Fruit fly (Drosophila melanogaster) whole organism, embryonic: ENCODE data around the gene galene.

ENCODE experiments used
- Abd-B ChIP-seq: fragments of 200-800 bp; sonication (Bioruptor generic); optimal IDR thresholded peaks from 2 replicates; lab custom pipeline; 2018; ENCODE audit warnings: missing biosample characterization, mild to moderate bottlenecking, missing genetic modification characterization, moderate library complexity
- Atf6 ChIP-seq: fragments of 200-800 bp; sonication (Bioruptor generic); IDR thresholded peaks from 2 replicates; pipeline ENCODE4 v1.3.6; 2022; ENCODE audit warnings: missing biosample characterization, missing genetic modification characterization
- Awh ChIP-seq: fragments of 200-800 bp; sonication (Bioruptor generic); IDR thresholded peaks from 2 replicates; pipeline ENCODE4, ENCODE4 v1.3.6; 2022; ENCODE audit warnings: missing biosample characterization, missing genetic modification characterization
- Bgb ChIP-seq: fragments of 200-800 bp; sonication (Bioruptor generic); IDR thresholded peaks from 2 replicates; pipeline ENCODE4 v1.3.6; 2022; ENCODE audit warnings: missing biosample characterization, missing genetic modification characterization; ENCODE audit not compliant: partially characterized antibody
- CG10366 ChIP-seq: fragments of 200-800 bp; sonication (Bioruptor generic); IDR thresholded peaks from 2 replicates; pipeline ENCODE4 v1.3.6; 2022; ENCODE audit warnings: missing biosample characterization, missing genetic modification characterization
- CG11093 ChIP-seq: fragments of 200-800 bp; sonication (Bioruptor generic); IDR thresholded peaks from 3 replicates; pipeline ENCODE4 v1.3.6; 2022; ENCODE audit warnings: missing biosample characterization, missing genetic modification characterization
- CG13894 ChIP-seq: fragments of 200-800 bp; sonication (Bioruptor generic); optimal IDR thresholded peaks from 3 replicates; lab custom pipeline; 2018; ENCODE audit warnings: missing biosample characterization, mild to moderate bottlenecking, missing genetic modification characterization, moderate library complexity
- CG14667 ChIP-seq: fragments of 200-800 bp; sonication (Bioruptor generic); IDR thresholded peaks from 2 replicates; pipeline ENCODE4 v1.3.6; 2022; ENCODE audit warnings: missing biosample characterization, missing genetic modification characterization
- CG14710 ChIP-seq: fragments of 200-800 bp; sonication (Bioruptor generic); optimal IDR thresholded peaks from 3 replicates; lab custom pipeline; 2019; ENCODE audit warnings: missing biosample characterization, mild to moderate bottlenecking, missing genetic modification characterization, moderate library complexity
- CG15601 ChIP-seq: fragments of 200-800 bp; sonication (Bioruptor generic); optimal IDR thresholded peaks from 3 replicates; lab custom pipeline; 2019; ENCODE audit warnings: missing biosample characterization, mild to moderate bottlenecking, missing genetic modification characterization, moderate library complexity
- CG16813 ChIP-seq: fragments of 200-800 bp; sonication (Bioruptor generic); IDR thresholded peaks from 3 replicates; pipeline ENCODE4 v1.3.6; 2022; ENCODE audit warnings: missing biosample characterization, missing genetic modification characterization; ENCODE audit not compliant: partially characterized antibody
- CG18599 ChIP-seq: fragments of 200-800 bp; sonication (Bioruptor generic); optimal IDR thresholded peaks from 3 replicates; lab custom pipeline; 2017; ENCODE audit warnings: missing biosample characterization, missing genetic modification characterization, mild to moderate bottlenecking, moderate library complexity, missing genetic modification reagents
- CG2202 ChIP-seq: fragments of 200-800 bp; sonication (Bioruptor generic); optimal IDR thresholded peaks from 2 replicates; lab custom pipeline; 2018; ENCODE audit warnings: missing biosample characterization, mild to moderate bottlenecking, missing genetic modification characterization
- CG30403 ChIP-seq: fragments of 200-800 bp; sonication (Bioruptor generic); optimal IDR thresholded peaks from 3 replicates; lab custom pipeline; 2016; ENCODE audit warnings: missing biosample characterization, missing genetic modification characterization
- CG30431 ChIP-seq: fragments of 200-800 bp; sonication (Bioruptor generic); optimal IDR thresholded peaks from 2 replicates; lab custom pipeline; 2017; ENCODE audit warnings: missing biosample characterization, missing genetic modification characterization
- CG3995 ChIP-seq: fragments of 200-800 bp; sonication (Bioruptor generic); optimal IDR thresholded peaks from 3 replicates; lab custom pipeline; 2016; ENCODE audit warnings: missing biosample characterization, missing genetic modification characterization
- CG43689 ChIP-seq: fragments of 200-800 bp; sonication (Bioruptor generic); IDR thresholded peaks from 2 replicates; pipeline ENCODE4 v1.3.6; 2022; ENCODE audit warnings: missing biosample characterization, missing genetic modification characterization
- CG6654 ChIP-seq: fragments of 200-800 bp; sonication (Bioruptor generic); optimal IDR thresholded peaks from 2 replicates; lab custom pipeline; 2017; ENCODE audit warnings: missing biosample characterization, mild to moderate bottlenecking, missing genetic modification characterization
- CG7372 ChIP-seq: fragments of 200-800 bp; sonication (Bioruptor generic); IDR thresholded peaks from 2 replicates; pipeline ENCODE4 v1.3.6; 2022; ENCODE audit warnings: missing biosample characterization, missing genetic modification characterization
- CG9437 ChIP-seq: fragments of 200-800 bp; sonication (Bioruptor generic); optimal IDR thresholded peaks from 2 replicates; lab custom pipeline; 2018; ENCODE audit warnings: missing biosample characterization, mild to moderate bottlenecking, missing genetic modification characterization
- CTCF ChIP-seq: fragments of 200-800 bp; sonication (Bioruptor generic); optimal IDR thresholded peaks from 2 replicates; lab custom pipeline; 2017; ENCODE audit warnings: missing biosample characterization, mild to moderate bottlenecking, missing genetic modification characterization, moderate library complexity
- D ChIP-seq, 2 experiments: fragments of 200-800 bp in 1 of 2; fragments of >200 bp in 1 of 2; sonication (Bioruptor generic) in 1 of 2; optimal IDR thresholded peaks; 2 replicates in 1 of 2; 3 replicates in 1 of 2; lab custom pipeline; 2017; ENCODE audit warnings: mild to moderate bottlenecking in 1 of 2, missing biosample characterization in 1 of 2, missing genetic modification characterization in 1 of 2, missing genetic modification reagents in 1 of 2
- Deaf1 ChIP-seq: fragments of 200-800 bp; optimal IDR thresholded peaks from 3 replicates; lab custom pipeline; 2019; ENCODE audit warnings: missing biosample characterization, mild to moderate bottlenecking, missing genetic modification characterization, moderate library complexity
- Dfd ChIP-seq, 2 experiments: fragments of >200 bp; optimal IDR thresholded peaks; 2 replicates each; lab custom pipeline; 2017; ENCODE audit warnings: missing biosample characterization in 2 of 2, missing genetic modification characterization in 2 of 2
- GATAe ChIP-seq: fragments of 200-800 bp; sonication (Bioruptor generic); conservative IDR thresholded peaks from 2 replicates; pipeline ENCODE4 v1.3.6; 2022; ENCODE audit warnings: missing biosample characterization, missing genetic modification characterization
- H15 ChIP-seq: fragments of 200-800 bp; sonication (Bioruptor generic); IDR thresholded peaks from 3 replicates; pipeline ENCODE4 v1.3.6; 2022; ENCODE audit warnings: missing biosample characterization, missing genetic modification characterization
- HmgD ChIP-seq: fragments of 200-800 bp; sonication (Bioruptor generic); optimal IDR thresholded peaks from 3 replicates; lab custom pipeline; 2016; ENCODE audit warnings: missing biosample characterization, missing genetic modification characterization
- HmgZ ChIP-seq: fragments of 200-800 bp; sonication (Bioruptor generic); optimal IDR thresholded peaks from 2 replicates; lab custom pipeline; 2018; ENCODE audit warnings: missing biosample characterization, mild to moderate bottlenecking, missing genetic modification characterization
- Lim3 ChIP-seq: fragments of 200-800 bp; sonication (Bioruptor generic); IDR thresholded peaks from 2 replicates; pipeline ENCODE4 v1.3.6; 2022; ENCODE audit warnings: missing biosample characterization, missing genetic modification characterization
- Med ChIP-seq: fragments of 200-800 bp; sonication (Bioruptor generic); peaks from one replicate; lab custom pipeline; 2016; ENCODE audit warnings: missing biosample characterization, missing genetic modification characterization, mild to moderate bottlenecking, inconsistent platforms, moderate library complexity
- NK7.1 ChIP-seq: fragments of 200-800 bp; sonication (Bioruptor generic); optimal IDR thresholded peaks from 3 replicates; lab custom pipeline; 2016; ENCODE audit warnings: missing biosample characterization, missing genetic modification characterization
- Nf-YC ChIP-seq: fragments of 200-800 bp; optimal IDR thresholded peaks from 3 replicates; lab custom pipeline; 2019; ENCODE audit warnings: missing biosample characterization, mild to moderate bottlenecking, missing genetic modification characterization, moderate library complexity
- Ptx1 ChIP-seq: fragments of 200-800 bp; sonication (Bioruptor generic); IDR thresholded peaks from 2 replicates; pipeline ENCODE4 v1.3.6; 2022; ENCODE audit warnings: missing biosample characterization, missing genetic modification characterization
- Xbp1 ChIP-seq: fragments of 200-800 bp; sonication (Bioruptor generic); optimal IDR thresholded peaks from 3 replicates; lab custom pipeline; 2016; ENCODE audit warnings: missing biosample characterization, mild to moderate bottlenecking, missing genetic modification characterization
- ato ChIP-seq: fragments of 200-800 bp; sonication (Bioruptor generic); IDR thresholded peaks from 2 replicates; pipeline ENCODE4 v1.3.6; 2022; ENCODE audit warnings: missing biosample characterization, missing genetic modification characterization; ENCODE audit not compliant: partially characterized antibody
- cas ChIP-seq: fragments of 200-800 bp; sonication (Bioruptor generic); IDR thresholded peaks from 2 replicates; pipeline ENCODE4 v1.3.6; 2022; ENCODE audit warnings: missing biosample characterization, missing genetic modification characterization
- crp ChIP-seq, 2 experiments: fragments of 200-800 bp; sonication (Bioruptor generic); optimal IDR thresholded peaks; 2 replicates in 1 of 2; 3 replicates in 1 of 2; lab custom pipeline; 2017; ENCODE audit warnings: missing biosample characterization in 2 of 2, missing genetic modification characterization in 2 of 2, mild to moderate bottlenecking in 1 of 2, moderate library complexity in 1 of 2
- eyg ChIP-seq: fragments of 200-800 bp; sonication (Bioruptor generic); optimal IDR thresholded peaks from 3 replicates; lab custom pipeline; 2016; ENCODE audit warnings: missing biosample characterization, missing genetic modification characterization
- hbn ChIP-seq: fragments of 200-800 bp; sonication (Bioruptor generic); IDR thresholded peaks from 2 replicates; pipeline ENCODE4 v1.3.6; 2022; ENCODE audit warnings: missing biosample characterization, missing genetic modification characterization; ENCODE audit not compliant: partially characterized antibody
- ken ChIP-seq: fragments of 200-800 bp; sonication (Bioruptor generic); IDR thresholded peaks from 3 replicates; pipeline ENCODE4 v1.3.6; 2022; ENCODE audit warnings: missing biosample characterization, missing genetic modification characterization
- lilli ChIP-seq: fragments of 200-800 bp; sonication (Bioruptor generic); optimal IDR thresholded peaks from 3 replicates; lab custom pipeline; 2016; ENCODE audit warnings: missing biosample characterization, missing genetic modification characterization
- nerfin-2 ChIP-seq: fragments of 200-800 bp; sonication (Bioruptor generic); IDR thresholded peaks from 2 replicates; pipeline ENCODE4 v1.3.6; 2022; ENCODE audit warnings: missing biosample characterization, missing genetic modification characterization; ENCODE audit not compliant: partially characterized antibody
- nmo ChIP-seq: fragments of 200-800 bp; sonication (Bioruptor generic); optimal IDR thresholded peaks from 2 replicates; lab custom pipeline; 2018; ENCODE audit warnings: missing biosample characterization, mild to moderate bottlenecking, missing genetic modification characterization, moderate library complexity
- org-1 ChIP-seq: fragments of 200-800 bp; sonication (Bioruptor generic); optimal IDR thresholded peaks from 2 replicates; lab custom pipeline; 2017; ENCODE audit warnings: missing biosample characterization, missing genetic modification characterization
- p53 ChIP-seq: fragments of 200-800 bp; sonication (Bioruptor generic); optimal IDR thresholded peaks from 2 replicates; lab custom pipeline; 2016; ENCODE audit warnings: missing biosample characterization, missing genetic modification characterization
- peb ChIP-seq: fragments of 200-800 bp; sonication (Bioruptor generic); IDR thresholded peaks from 2 replicates; pipeline ENCODE4 v1.3.6; 2022; ENCODE audit warnings: missing biosample characterization, missing genetic modification characterization
- row ChIP-seq: fragments of 200-800 bp; sonication (Bioruptor generic); IDR thresholded peaks from 3 replicates; pipeline ENCODE4 v1.3.6; 2022; ENCODE audit warnings: missing biosample characterization, missing genetic modification characterization
- seq ChIP-seq: fragments of 200-800 bp; sonication (Bioruptor generic); IDR thresholded peaks from 2 replicates; pipeline ENCODE4 v1.3.6; 2022; ENCODE audit warnings: missing biosample characterization, missing genetic modification characterization
- stc ChIP-seq: fragments of 200-800 bp; sonication (Bioruptor generic); IDR thresholded peaks from 2 replicates; pipeline ENCODE4 v1.3.6; 2022; ENCODE audit warnings: missing biosample characterization, missing genetic modification characterization
- tna ChIP-seq: fragments of 200-800 bp; sonication (Bioruptor generic); IDR thresholded peaks from 2 replicates; pipeline ENCODE4 v1.3.6; 2022; ENCODE audit warnings: missing biosample characterization, missing genetic modification characterization; ENCODE audit not compliant: partially characterized antibody
- vfl ChIP-seq: fragments of 200-800 bp; sonication (Bioruptor generic); optimal IDR thresholded peaks from 2 replicates; lab custom pipeline; 2016; ENCODE audit warnings: missing biosample characterization, missing genetic modification characterization

Gene galene

dm6 chr3L:1216460-1216859 lies 19.1 kb upstream of the galene start (continued):
- TF ChIP-seq CTCF (no peak), CG3995 (GFP tag; lab: Kevin White, UChicago) (no peak), Lim3 (GFP tag; lab: Robert Waterston, UW) (no peak), cas (GFP tag; lab: Robert Waterston, UW) (no peak), tna (GFP tag; lab: Robert Waterston, UW) (no peak), CG2202 (tag; lab: Kevin White, UChicago) (no peak), ato (GFP tag; lab: Robert Waterston, UW) (no peak), CG30403 (GFP tag; lab: Kevin White, UChicago) (peak; percentile 45), Dfd (GFP tag; optimal IDR thresholded peaks at IDR 0.05; lab: Kevin White, UChicago) (no peak), NK7.1 (GFP tag; lab: Kevin White, UChicago) (no peak), CG6654 (GFP tag; lab: Kevin White, UChicago) (peak; percentile 20), CG18599 (peak; percentile 29), Med (GFP tag; lab: Kevin White, UChicago) (peak; percentile 73), GATAe (GFP tag; lab: Robert Waterston, UW) (no peak), Abd-B (GFP tag; lab: Kevin White, UChicago) (peak; percentile 14), seq (GFP tag; lab: Robert Waterston, UW) (no peak), CG15601 (tag; lab: Kevin White, UChicago) (peak; percentile 29), CG14710 (peak; percentile 57), crp (GFP tag; optimal IDR thresholded peaks at IDR 0.05; lab: Kevin White, UChicago) (no peak), Xbp1 (GFP tag; lab: Kevin White, UChicago) (peak; percentile 36), hbn (no peak), Deaf1 (tag; lab: Kevin White, UChicago) (no peak), lilli (GFP tag; lab: Kevin White, UChicago) (no peak), Awh (GFP tag; lab: Robert Waterston, UW) (no peak), row (peak; percentile 50; the same call in 2 of the 3 replicates), eyg (GFP tag; lab: Kevin White, UChicago) (no peak), CG7372 (GFP tag; lab: Robert Waterston, UW) (no peak), p53 (GFP tag; lab: Kevin White, UChicago) (no peak), Nf-YC (tag; lab: Kevin White, UChicago) (no peak), CG14667 (no peak), CG11093 (GFP tag; lab: Robert Waterston, UW) (no peak), CG10366 (GFP tag; lab: Robert Waterston, UW) (peak; percentile 26; the same call in 1 of the 2 replicates), vfl (no peak), CG13894 (tag; lab: Kevin White, UChicago) (no peak), HmgD (GFP tag; lab: Kevin White, UChicago) (no peak), peb (GFP tag; lab: Robert Waterston, UW) (no peak), nmo (peak; percentile 55), ken (GFP tag; lab: Robert Waterston, UW) (no peak), org-1 (GFP tag; lab: Kevin White, UChicago) (no peak), Bgb (no peak), CG16813 (GFP tag; lab: Robert Waterston, UW) (no peak), Atf6 (GFP tag; lab: Robert Waterston, UW) (0 out of 2 replicates have a peak, but pooled peaks have one; percentile 24), nerfin-2 (GFP tag; lab: Robert Waterston, UW) (no peak), H15 (GFP tag; lab: Robert Waterston, UW) (0 out of 3 replicates have a peak, but pooled peaks have one; percentile 37), Ptx1 (peak; percentile 54), D (optimal IDR thresholded peaks at IDR 0.05; lab: Kevin White, UChicago) (no peak), D (GFP tag; optimal IDR thresholded peaks at IDR 0.05; lab: Kevin White, UChicago) (peak; percentile 48), CG9437 (GFP tag; lab: Kevin White, UChicago) (no peak), stc (GFP tag; lab: Robert Waterston, UW) (0 out of 2 replicates have a peak, but pooled peaks have one; percentile 17), CG30431 (peak; percentile 36), CG43689 (GFP tag; lab: Robert Waterston, UW) (no peak), HmgZ (tag; lab: Kevin White, UChicago) (no peak)
